Worm (Caenorhabditis elegans) whole organism, L4 larva: ENCODE results near the gene F54C9.9.

Experiments
- D1046.2 ChIP-seq: fragments of 200-800 bp; sonication (Bioruptor generic); IDR thresholded peaks from 2 replicates; pipeline ENCODE4 v1.3.6; 2022; ENCODE audit warnings: missing genetic modification characterization, missing compliant biosample characterization
- F10B5.3 ChIP-seq: sonication (generic microtip); optimal IDR thresholded peaks from 2 replicates; lab custom pipeline; 2016; ENCODE audit warnings: mild to moderate bottlenecking, missing genetic modification characterization, missing compliant biosample characterization
- F26F4.8 ChIP-seq: fragments of 200-800 bp; sonication (Bioruptor generic); conservative IDR thresholded peaks from 2 replicates; pipeline ENCODE4 v1.3.6; 2022; ENCODE audit warnings: missing genetic modification characterization, missing compliant biosample characterization
- F44E2.7 ChIP-seq: fragments of 200-800 bp; sonication (Bioruptor generic); IDR thresholded peaks from 2 replicates; pipeline ENCODE4 v2.1.2; 2022; ENCODE audit warnings: missing genetic modification characterization, missing compliant biosample characterization
- F49E8.2 ChIP-seq: sonication (generic microtip); optimal IDR thresholded peaks from 2 replicates; lab custom pipeline; 2016; ENCODE audit warnings: missing compliant biosample characterization, mild to moderate bottlenecking, missing genetic modification characterization, borderline replicate concordance
- R02D3.7 ChIP-seq: fragments of 150-350 bp; sonication (generic microtip); optimal IDR thresholded peaks from 3 replicates; lab custom pipeline; 2014; ENCODE audit warnings: missing biosample characterization, missing genetic modification characterization
- T26A8.4 ChIP-seq: fragments of 200-800 bp; sonication (Bioruptor generic); IDR thresholded peaks from 2 replicates; pipeline ENCODE4 v1.3.6; 2022; ENCODE audit warnings: missing genetic modification characterization, missing compliant biosample characterization
- Y105C5A.15 ChIP-seq: fragments of 200-800 bp; sonication (Bioruptor generic); IDR thresholded peaks from 2 replicates; pipeline ENCODE4 v1.3.6; 2022; ENCODE audit warnings: missing genetic modification characterization, missing compliant biosample characterization
- ZK546.5 ChIP-seq, 2 experiments: sonication (generic microtip); optimal IDR thresholded peaks; 2 replicates each; lab custom pipeline; 2017; ENCODE audit warnings: missing biosample characterization in 2 of 2, missing genetic modification characterization in 2 of 2
- aha-1 ChIP-seq: fragments of 150-350 bp; peaks from one replicate; lab custom pipeline; 2014; ENCODE audit warnings: missing biosample characterization, missing genetic modification characterization
- aly-2 ChIP-seq: sonication (generic microtip); optimal IDR thresholded peaks from 2 replicates; lab custom pipeline; 2018; ENCODE audit warnings: missing biosample characterization, missing genetic modification characterization
- ama-1 ChIP-seq: fragments of 150-350 bp; optimal IDR thresholded peaks from 2 replicates; lab custom pipeline; 2014; ENCODE audit warnings: inconsistent platforms, mixed read lengths
- attf-4 ChIP-seq: sonication (generic microtip); optimal IDR thresholded peaks from 3 replicates; lab custom pipeline; 2017; ENCODE audit warnings: missing biosample characterization, missing genetic modification characterization
- ceh-44 ChIP-seq: fragments of 200-800 bp; sonication (Bioruptor generic); IDR thresholded peaks from 2 replicates; pipeline ENCODE4 v1.3.6; 2022; ENCODE audit warnings: missing genetic modification reagents, missing genetic modification characterization, missing compliant biosample characterization
- ceh-62 ChIP-seq: sonication (generic microtip); optimal IDR thresholded peaks from 2 replicates; lab custom pipeline; 2017; ENCODE audit warnings: missing biosample characterization, missing genetic modification characterization
- daf-12 ChIP-seq: fragments of 150-350 bp; optimal IDR thresholded peaks from 2 replicates; lab custom pipeline; 2014; ENCODE audit warnings: missing biosample characterization, missing genetic modification reagents, missing genetic modification characterization
- daf-19 ChIP-seq: fragments of 200-800 bp; sonication (Bioruptor generic); conservative IDR thresholded peaks from 2 replicates; pipeline ENCODE4 v1.3.6; 2022; ENCODE audit warnings: missing genetic modification characterization, missing compliant biosample characterization
- dmd-6 ChIP-seq: fragments of 200-800 bp; sonication (Bioruptor generic); IDR thresholded peaks from 2 replicates; pipeline ENCODE4 v1.3.6; 2022; ENCODE audit warnings: missing genetic modification reagents, missing genetic modification characterization, missing compliant biosample characterization
- dpl-1 ChIP-seq: fragments of 150-350 bp; optimal IDR thresholded peaks from 2 replicates; lab custom pipeline; 2014; ENCODE audit warnings: missing biosample characterization, missing genetic modification reagents, missing genetic modification characterization
- duxl-1 ChIP-seq: sonication (generic microtip); optimal IDR thresholded peaks from 2 replicates; lab custom pipeline; 2016; ENCODE audit warnings: mild to moderate bottlenecking, missing genetic modification characterization, moderate library complexity, missing compliant biosample characterization; ENCODE audit not compliant: poor library complexity
- dve-1 ChIP-seq: sonication (generic microtip); optimal IDR thresholded peaks from 2 replicates; lab custom pipeline; 2017; ENCODE audit warnings: antibody characterized with exemption, mild to moderate bottlenecking, missing genetic modification characterization, missing compliant biosample characterization; ENCODE audit not compliant: insufficient read depth
- egl-43 ChIP-seq: fragments of 200-800 bp; sonication (Bioruptor generic); IDR thresholded peaks from 2 replicates; pipeline ENCODE4 v1.3.6; 2022; ENCODE audit warnings: missing genetic modification reagents, missing genetic modification characterization, missing compliant biosample characterization
- gei-8 ChIP-seq: fragments of 200-800 bp; sonication (Bioruptor generic); optimal IDR thresholded peaks from 2 replicates; lab custom pipeline; 2018; ENCODE audit warnings: mild to moderate bottlenecking, missing genetic modification characterization, missing compliant biosample characterization
- jun-1 ChIP-seq: fragments of 150-350 bp; optimal IDR thresholded peaks from 2 replicates; lab custom pipeline; 2014; ENCODE audit warnings: missing biosample characterization, missing genetic modification reagents, missing genetic modification characterization
- lin-1 ChIP-seq: fragments of 200-800 bp; sonication (Bioruptor generic); IDR thresholded peaks from 2 replicates; pipeline ENCODE4 v1.3.6; 2022; ENCODE audit warnings: missing genetic modification reagents, missing genetic modification characterization, missing compliant biosample characterization
- lin-13 ChIP-seq: fragments of 150-350 bp; optimal IDR thresholded peaks from 2 replicates; lab custom pipeline; 2014; ENCODE audit warnings: missing biosample characterization, missing genetic modification reagents, missing genetic modification characterization
- lin-29 ChIP-seq: fragments of 200-800 bp; sonication (Bioruptor generic); IDR thresholded peaks from 2 replicates; pipeline ENCODE4 v1.3.6; 2022; ENCODE audit warnings: missing genetic modification reagents, missing genetic modification characterization, missing compliant biosample characterization
- lin-38 ChIP-seq: fragments of 200-800 bp; sonication (Bioruptor generic); IDR thresholded peaks from 2 replicates; pipeline ENCODE4 v1.3.6; 2022; ENCODE audit warnings: missing genetic modification reagents, missing genetic modification characterization, missing compliant biosample characterization
- lin-39 ChIP-seq: fragments of 150-350 bp; optimal IDR thresholded peaks from 2 replicates; lab custom pipeline; 2014; ENCODE audit warnings: missing biosample characterization, missing genetic modification reagents, missing genetic modification characterization
- lsy-2 ChIP-seq, 2 experiments: fragments of 150-350 bp in 1 of 2; sonication (generic microtip) in 1 of 2; optimal IDR thresholded peaks; 2 replicates each; lab custom pipeline; 2014 to 2017; ENCODE audit warnings: missing biosample characterization in 2 of 2, missing genetic modification characterization in 2 of 2
- madf-5 ChIP-seq, 2 experiments: fragments of 200-800 bp; sonication (Bioruptor generic); IDR thresholded peaks; 2 replicates each; pipeline ENCODE4 v1.3.6; 2022; ENCODE audit warnings: missing compliant biosample characterization in 2 of 2, missing genetic modification characterization in 2 of 2
- mep-1 ChIP-seq: fragments of 150-350 bp; sonication (generic microtip); optimal IDR thresholded peaks from 3 replicates; lab custom pipeline; 2014; ENCODE audit warnings: missing biosample characterization, missing genetic modification characterization
- mes-2 ChIP-seq: sonication (generic microtip); optimal IDR thresholded peaks from 2 replicates; lab custom pipeline; 2016; ENCODE audit warnings: missing genotype, mild to moderate bottlenecking, missing genetic modification characterization, missing compliant biosample characterization; ENCODE audit not compliant: poor library complexity, severe bottlenecking
- mxl-2 ChIP-seq: fragments of 200-800 bp; sonication (Bioruptor generic); conservative IDR thresholded peaks from 2 replicates; pipeline ENCODE4 v1.3.6; 2022; ENCODE audit warnings: missing genetic modification reagents, missing genetic modification characterization, missing compliant biosample characterization
- nhr-10 ChIP-seq: fragments of 150-350 bp; optimal IDR thresholded peaks from 2 replicates; lab custom pipeline; 2014; ENCODE audit warnings: missing biosample characterization, missing genetic modification characterization
- nhr-102 ChIP-seq: sonication (generic microtip); optimal IDR thresholded peaks from 2 replicates; lab custom pipeline; 2016; ENCODE audit warnings: mild to moderate bottlenecking, missing genetic modification characterization, moderate library complexity, missing compliant biosample characterization
- nhr-111 ChIP-seq: fragments of 200-800 bp; sonication (Bioruptor generic); optimal IDR thresholded peaks from 2 replicates; lab custom pipeline; 2018; ENCODE audit warnings: mild to moderate bottlenecking, missing genetic modification characterization, missing compliant biosample characterization
- nhr-42 ChIP-seq: fragments of 200-800 bp; sonication (Bioruptor generic); IDR thresholded peaks from 2 replicates; pipeline ENCODE4 v1.3.6; 2022; ENCODE audit warnings: missing genetic modification characterization, missing compliant biosample characterization
- nhr-6 ChIP-seq: fragments of 150-350 bp; optimal IDR thresholded peaks from 2 replicates; lab custom pipeline; 2014; ENCODE audit warnings: missing biosample characterization, missing genetic modification characterization
- nhr-76 ChIP-seq: fragments of 150-350 bp; optimal IDR thresholded peaks from 2 replicates; lab custom pipeline; 2014; ENCODE audit warnings: missing biosample characterization, missing genetic modification characterization
- nhr-77 ChIP-seq: fragments of 150-350 bp; optimal IDR thresholded peaks from 2 replicates; lab custom pipeline; 2014; ENCODE audit warnings: missing biosample characterization, missing genetic modification characterization
- pqm-1 ChIP-seq: sonication (generic microtip); optimal IDR thresholded peaks from 2 replicates; lab custom pipeline; 2017; ENCODE audit warnings: missing biosample characterization, missing genetic modification characterization
- sdz-12 ChIP-seq: fragments of 200-800 bp; sonication (Bioruptor generic); optimal IDR thresholded peaks from 2 replicates; lab custom pipeline; 2018; ENCODE audit warnings: mild to moderate bottlenecking, missing genetic modification characterization, missing compliant biosample characterization
- spr-1 ChIP-seq: sonication (generic microtip); optimal IDR thresholded peaks from 2 replicates; lab custom pipeline; 2016; ENCODE audit warnings: mild to moderate bottlenecking, missing genetic modification characterization, missing compliant biosample characterization
- tag-97 ChIP-seq: fragments of 200-800 bp; sonication (Bioruptor generic); IDR thresholded peaks from 2 replicates; pipeline ENCODE4 v1.3.6; 2022; ENCODE audit warnings: missing genetic modification characterization, missing compliant biosample characterization
- unc-130 ChIP-seq: sonication (generic microtip); optimal IDR thresholded peaks from 2 replicates; lab custom pipeline; 2016; ENCODE audit warnings: missing genetic modification reagents, missing genetic modification characterization, missing compliant biosample characterization
- vab-7 ChIP-seq: fragments of 200-800 bp; sonication (Bioruptor generic); IDR thresholded peaks from 2 replicates; pipeline ENCODE4 v1.3.6; 2022; ENCODE audit warnings: missing genetic modification reagents, missing genetic modification characterization, missing compliant biosample characterization
- zfp-3 ChIP-seq: fragments of 200-800 bp; sonication (Bioruptor generic); conservative IDR thresholded peaks from 2 replicates; pipeline ENCODE4 v1.3.6; 2022; ENCODE audit warnings: missing genetic modification reagents, missing genetic modification characterization, missing compliant biosample characterization
- zip-11 ChIP-seq: fragments of 200-800 bp; sonication (Bioruptor generic); IDR thresholded peaks from 2 replicates; pipeline ENCODE4 v1.3.6; 2022; ENCODE audit warnings: missing genetic modification characterization, missing compliant biosample characterization

The F54C9.9 gene

DNA sequence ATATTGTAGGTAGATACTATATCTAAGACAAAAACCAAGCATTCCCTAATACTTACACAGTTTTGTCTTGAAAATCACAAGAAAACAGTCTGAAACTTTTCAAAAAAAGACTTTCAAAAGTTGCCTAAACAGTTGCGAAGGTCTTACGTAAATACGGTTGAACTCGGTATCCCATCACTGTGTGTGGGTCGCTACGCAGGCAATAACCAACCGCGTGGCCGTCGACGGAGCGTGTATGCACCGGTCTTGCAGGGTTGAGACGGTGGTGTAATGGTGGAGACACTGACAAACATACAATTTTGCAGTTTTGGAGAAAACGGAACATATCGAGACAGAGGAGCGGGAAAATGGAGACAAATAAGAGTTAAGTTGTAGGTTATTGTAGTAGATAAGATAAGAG is 16.6 kb upstream of the F54C9.9 start, which contains the start of gene iff-2 (continued):
- TF ChIP-seq lsy-2 (tag; optimal IDR thresholded peaks at IDR 0.05; lab: Kevin White, UChicago), result peak; percentile 97 to 98
- peak; percentile 51 for TF ChIP-seq unc-130 (GFP tag; lab: Kevin White, UChicago)
- TF ChIP-seq jun-1 (tag; lab: Kevin White, UChicago), result peak; percentile 97
- no peak for TF ChIP-seq Y105C5A.15 (GFP tag; lab: Robert Waterston, UW)
- TF ChIP-seq dmd-6 (GFP tag; lab: Robert Waterston, UW), result peak; percentile 99
- peak; percentile 75 for TF ChIP-seq F10B5.3
- TF ChIP-seq R02D3.7 (tag; lab: Kevin White, UChicago), result peak; percentile 50
- peak; percentile 60 for TF ChIP-seq sdz-12 (GFP tag; lab: Kevin White, UChicago)
- TF ChIP-seq spr-1, result peak; percentile 96
- no peak for TF ChIP-seq F26F4.8 (GFP tag; lab: Robert Waterston, UW)
- TF ChIP-seq D1046.2, result peak; percentile 94
- peak; percentile 92 for TF ChIP-seq pqm-1 (tag; lab: Kevin White, UChicago)
- TF ChIP-seq F44E2.7 (GFP tag; lab: Robert Waterston, UW), result no peak
- peak; percentile 58 for TF ChIP-seq gei-8 (GFP tag; lab: Kevin White, UChicago)
- peak; percentile 19 for TF ChIP-seq aly-2 (tag; lab: Kevin White, UChicago)
- peak; percentile 97 for TF ChIP-seq nhr-102 (tag; lab: Kevin White, UChicago)
- 0 out of 2 replicates have a peak, but pooled peaks have one; percentile 56 for TF ChIP-seq ceh-44
- TF ChIP-seq ceh-62 (tag; lab: Kevin White, UChicago), result no peak
- TF ChIP-seq madf-5 (GFP tag; IDR thresholded peaks at IDR 0.05; lab: Robert Waterston, UW), result peak in 1 of 2 experiments; percentile 89; a peak in 1 of 4 replicates
- peak; percentile 47 to 92 for TF ChIP-seq ZK546.5 (tag; optimal IDR thresholded peaks at IDR 0.05; lab: Kevin White, UChicago)
- TF ChIP-seq ama-1, result peak; percentile 68
- peak; percentile 96 for TF ChIP-seq lin-1
- no peak; the same call in 1 of the 2 replicates for TF ChIP-seq egl-43 (GFP tag; lab: Robert Waterston, UW)
- TF ChIP-seq, all 104 proteins: peak for 87

DNA sequence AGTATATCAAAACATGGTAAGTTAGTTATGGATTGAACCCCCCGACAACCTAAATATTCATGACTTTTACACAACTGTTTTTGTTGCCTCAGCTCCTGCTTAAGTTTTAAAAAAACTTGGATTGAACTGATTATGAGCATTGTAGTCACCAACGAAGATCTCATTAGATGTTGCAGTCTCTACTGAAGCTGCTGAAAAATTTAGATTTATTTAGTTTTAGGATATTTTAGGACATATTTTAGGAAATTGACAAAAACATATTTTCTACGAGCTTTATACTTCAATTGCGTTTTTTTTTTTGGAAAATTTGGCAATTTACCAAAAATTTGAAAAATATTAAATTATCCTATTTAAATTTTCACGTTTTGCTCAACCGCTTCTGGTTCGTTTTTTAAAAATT is 15.8 kb upstream of the F54C9.9 start, which contains the start of gene F54C9.14:
TSS of gene F54C9.14 (plus strand) at position 301 of the 400 bp plus-strand sequence.
- TF ChIP-seq lin-13 (GFP tag; lab: Kevin White, UChicago) (no peak), mep-1 (tag; lab: Kevin White, UChicago) (no peak), F49E8.2 (tag; lab: Kevin White, UChicago) (no peak), F10B5.3 (no peak), duxl-1 (no peak), dmd-6 (GFP tag; lab: Robert Waterston, UW) (no peak), tag-97 (GFP tag; lab: Robert Waterston, UW) (no peak), aha-1 (tag; lab: Kevin White, UChicago) (no peak), lin-39 (no peak), vab-7 (no peak)

DNA sequence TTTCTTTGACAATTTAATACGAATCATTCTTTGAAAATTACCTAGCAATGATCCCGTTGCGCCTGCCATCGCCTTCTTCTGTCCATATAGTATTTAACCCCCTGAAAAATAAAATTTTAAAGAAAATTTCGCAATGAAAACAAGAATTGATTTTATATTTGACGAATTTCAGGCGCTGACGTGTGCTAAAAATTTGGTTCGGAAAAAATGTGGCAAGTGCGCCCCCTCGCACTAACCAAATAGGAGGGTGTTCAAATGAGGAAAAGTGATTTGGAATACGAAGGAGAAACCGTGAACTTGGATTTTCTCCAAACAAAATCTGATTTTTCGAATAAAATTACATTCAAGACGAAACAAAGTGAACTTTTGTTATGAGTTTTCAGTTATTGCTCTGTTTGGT is 11.8 kb upstream of the F54C9.9 start, which contains the start of gene stc-1:
TSS of gene stc-1 (minus strand) at position 101 of the 400 bp plus-strand sequence.
- TF ChIP-seq lin-29 (GFP tag; lab: Robert Waterston, UW) (no peak), nhr-111 (GFP tag; lab: Kevin White, UChicago) (no peak), ama-1 (no peak), nhr-6 (peak; percentile 53), D1046.2 (no peak), lsy-2 (tag; optimal IDR thresholded peaks at IDR 0.05; lab: Kevin White, UChicago) (peak in 1 of 2 experiments; percentile 45), daf-12 (no peak), nhr-77 (tag; lab: Kevin White, UChicago) (no peak), mxl-2 (no peak), dve-1 (tag; lab: Kevin White, UChicago) (peak; percentile 43), nhr-76 (tag; lab: Kevin White, UChicago) (no peak), F10B5.3 (no peak), nhr-10 (tag; lab: Kevin White, UChicago) (peak; percentile 1), daf-19 (GFP tag; lab: Robert Waterston, UW) (no peak), lin-38 (GFP tag; lab: Robert Waterston, UW) (peak; percentile 81), attf-4 (tag; lab: Kevin White, UChicago) (no peak), zip-11 (no peak), egl-43 (GFP tag; lab: Robert Waterston, UW) (no peak), mep-1 (tag; lab: Kevin White, UChicago) (no peak), nhr-42 (GFP tag; lab: Robert Waterston, UW) (no peak), mes-2 (peak; percentile 59), dpl-1 (GFP tag; lab: Kevin White, UChicago) (peak; percentile 70), zfp-3 (GFP tag; lab: Robert Waterston, UW) (no peak), T26A8.4 (GFP tag; lab: Robert Waterston, UW) (peak; percentile 35; the same call in 1 of the 2 replicates), pqm-1 (tag; lab: Kevin White, UChicago) (peak; percentile 20)
